Fruit fly (Drosophila melanogaster) whole organism, embryonic: ENCODE data around the gene Elo68alpha.

ENCODE experiments used
- ATbp ChIP-seq: fragments of 200-800 bp; sonication (Bioruptor generic); optimal IDR thresholded peaks from 2 replicates; lab custom pipeline; 2017; ENCODE audit warnings: missing biosample characterization, mild to moderate bottlenecking, missing genetic modification characterization, missing genetic modification reagents
- Atf3 ChIP-seq: fragments of 200-800 bp; sonication (Bioruptor generic); optimal IDR thresholded peaks from 3 replicates; lab custom pipeline; 2016; ENCODE audit warnings: missing biosample characterization, missing genetic modification characterization
- CG10274 ChIP-seq: fragments of 200-800 bp; sonication (Bioruptor generic); optimal IDR thresholded peaks from 3 replicates; lab custom pipeline; 2017; ENCODE audit warnings: missing biosample characterization, mild to moderate bottlenecking, missing genetic modification characterization
- CG12236 ChIP-seq: fragments of 200-800 bp; sonication (Bioruptor generic); optimal IDR thresholded peaks from 2 replicates; lab custom pipeline; 2016; ENCODE audit warnings: missing biosample characterization, missing genetic modification characterization
- CG14050 ChIP-seq: fragments of 200-800 bp; sonication (Bioruptor generic); IDR thresholded peaks from 3 replicates; pipeline ENCODE4 v1.3.6; 2022; ENCODE audit warnings: missing biosample characterization, missing genetic modification characterization
- CG15479 ChIP-seq: fragments of 200-800 bp; sonication (Bioruptor generic); optimal IDR thresholded peaks from 3 replicates; lab custom pipeline; 2019; ENCODE audit warnings: missing biosample characterization, mild to moderate bottlenecking, missing genetic modification characterization, moderate library complexity
- CG2199 ChIP-seq: fragments of 200-800 bp; sonication (Bioruptor generic); IDR thresholded peaks from 3 replicates; pipeline ENCODE4 v1.3.6; 2022; ENCODE audit warnings: missing biosample characterization, missing genetic modification characterization
- CG2712 ChIP-seq: fragments of 200-800 bp; optimal IDR thresholded peaks from 3 replicates; lab custom pipeline; 2019; ENCODE audit warnings: missing biosample characterization, mild to moderate bottlenecking, missing genetic modification characterization, moderate library complexity
- CG31224 ChIP-seq: fragments of 200-800 bp; sonication (Bioruptor generic); IDR thresholded peaks from 2 replicates; pipeline ENCODE4 v1.3.6; 2022; ENCODE audit warnings: missing biosample characterization, missing genetic modification characterization
- CG31365 ChIP-seq: fragments of 200-800 bp; sonication (Bioruptor generic); optimal IDR thresholded peaks from 2 replicates; lab custom pipeline; 2018; ENCODE audit warnings: missing biosample characterization, mild to moderate bottlenecking, missing genetic modification characterization
- CG7372 ChIP-seq: fragments of 200-800 bp; sonication (Bioruptor generic); IDR thresholded peaks from 2 replicates; pipeline ENCODE4 v1.3.6; 2022; ENCODE audit warnings: missing biosample characterization, missing genetic modification characterization
- CG9932 ChIP-seq: fragments of 200-800 bp; sonication (Bioruptor generic); IDR thresholded peaks from 2 replicates; pipeline ENCODE4 v1.3.6; 2022; ENCODE audit warnings: missing biosample characterization, missing genetic modification characterization
- E2f1 ChIP-seq: fragments of 200-800 bp; sonication (Bioruptor generic); IDR thresholded peaks from 2 replicates; pipeline ENCODE4 v1.3.6; 2022; ENCODE audit warnings: missing biosample characterization, missing genetic modification characterization
- Elba2 ChIP-seq: fragments of 200-800 bp; sonication (Bioruptor generic); optimal IDR thresholded peaks from 3 replicates; lab custom pipeline; 2016; ENCODE audit warnings: missing biosample characterization, missing genetic modification characterization
- Ets65A ChIP-seq: fragments of 200-800 bp; sonication (Bioruptor generic); peaks from one replicate; lab custom pipeline; 2016; ENCODE audit warnings: missing biosample characterization, missing genetic modification characterization
- Fer1 ChIP-seq: fragments of 200-800 bp; sonication (Bioruptor generic); optimal IDR thresholded peaks from 2 replicates; lab custom pipeline; 2017; ENCODE audit warnings: missing biosample characterization, mild to moderate bottlenecking, missing genetic modification characterization
- Fer3 ChIP-seq: fragments of 200-800 bp; sonication (Bioruptor generic); optimal IDR thresholded peaks from 2 replicates; lab custom pipeline; 2018; ENCODE audit warnings: missing biosample characterization, mild to moderate bottlenecking, missing genetic modification characterization, moderate library complexity
- Gsc ChIP-seq: fragments of 200-800 bp; sonication (Bioruptor generic); IDR thresholded peaks from 2 replicates; pipeline ENCODE4 v1.3.6; 2022; ENCODE audit warnings: missing biosample characterization, missing genetic modification characterization
- HmgD ChIP-seq: fragments of 200-800 bp; sonication (Bioruptor generic); optimal IDR thresholded peaks from 3 replicates; lab custom pipeline; 2016; ENCODE audit warnings: missing biosample characterization, missing genetic modification characterization
- Hsf ChIP-seq: fragments of 200-800 bp; sonication (Bioruptor generic); optimal IDR thresholded peaks from 3 replicates; lab custom pipeline; 2016; ENCODE audit warnings: missing biosample characterization, missing genetic modification characterization
- Med ChIP-seq: fragments of 200-800 bp; sonication (Bioruptor generic); peaks from one replicate; lab custom pipeline; 2016; ENCODE audit warnings: missing biosample characterization, missing genetic modification characterization, mild to moderate bottlenecking, inconsistent platforms, moderate library complexity
- Mrtf ChIP-seq: fragments of 200-800 bp; sonication (Bioruptor generic); IDR thresholded peaks from 3 replicates; pipeline ENCODE4 v1.3.6; 2022; ENCODE audit warnings: missing biosample characterization, missing genetic modification characterization
- Oaz ChIP-seq: fragments of 200-800 bp; sonication (Bioruptor generic); IDR thresholded peaks from 2 replicates; pipeline ENCODE4 v1.3.6; 2022; ENCODE audit warnings: missing biosample characterization, missing genetic modification characterization
- Opbp ChIP-seq: fragments of 200-800 bp; sonication (Bioruptor generic); IDR thresholded peaks from 3 replicates; pipeline ENCODE4 v1.3.6; 2022; ENCODE audit warnings: missing biosample characterization, missing genetic modification characterization; ENCODE audit not compliant: partially characterized antibody
- PHDP ChIP-seq: fragments of 200-800 bp; sonication (Bioruptor generic); optimal IDR thresholded peaks from 3 replicates; lab custom pipeline; 2018; ENCODE audit warnings: missing biosample characterization, mild to moderate bottlenecking, missing genetic modification characterization, moderate library complexity
- Rfx ChIP-seq: fragments of 200-800 bp; sonication (Bioruptor generic); IDR thresholded peaks from 2 replicates; pipeline ENCODE4 v1.3.6; 2022; ENCODE audit warnings: missing biosample characterization, missing genetic modification characterization
- Six4 ChIP-seq: fragments of 200-800 bp; sonication (Bioruptor generic); optimal IDR thresholded peaks from 2 replicates; lab custom pipeline; 2016; ENCODE audit warnings: missing biosample characterization, missing genetic modification characterization
- Sox102F ChIP-seq: fragments of 200-800 bp; sonication (Bioruptor generic); optimal IDR thresholded peaks from 2 replicates; lab custom pipeline; 2018; ENCODE audit warnings: missing biosample characterization, mild to moderate bottlenecking, missing genetic modification characterization, moderate library complexity
- az2 ChIP-seq: fragments of 200-800 bp; sonication (Bioruptor generic); optimal IDR thresholded peaks from 3 replicates; lab custom pipeline; 2016; ENCODE audit warnings: missing biosample characterization, missing genetic modification characterization
- chn ChIP-seq: fragments of 200-800 bp; sonication (Bioruptor generic); optimal IDR thresholded peaks from 2 replicates; lab custom pipeline; 2016; ENCODE audit warnings: missing biosample characterization, missing genetic modification characterization
- ci ChIP-seq: fragments of 200-800 bp; sonication (Bioruptor generic); IDR thresholded peaks from 3 replicates; pipeline ENCODE4 v1.3.6; 2022; ENCODE audit warnings: missing biosample characterization, missing genetic modification characterization
- da ChIP-seq: fragments of 200-800 bp; sonication (Bioruptor generic); optimal IDR thresholded peaks from 2 replicates; lab custom pipeline; 2016; ENCODE audit warnings: missing biosample characterization, missing genetic modification characterization
- dan ChIP-seq: fragments of 200-800 bp; sonication (Bioruptor generic); IDR thresholded peaks from 2 replicates; pipeline ENCODE4 v1.3.6; 2022; ENCODE audit warnings: missing biosample characterization, missing genetic modification characterization
- dysf ChIP-seq: fragments of 200-800 bp; sonication (Bioruptor generic); IDR thresholded peaks from 3 replicates; pipeline ENCODE4 v1.3.6; 2022; ENCODE audit warnings: missing biosample characterization, missing genetic modification characterization
- fd3F ChIP-seq: fragments of 200-800 bp; sonication (Bioruptor generic); optimal IDR thresholded peaks from 2 replicates; lab custom pipeline; 2018; ENCODE audit warnings: missing biosample characterization, mild to moderate bottlenecking, missing genetic modification characterization, moderate library complexity
- fd64A ChIP-seq: fragments of 200-800 bp; sonication (Bioruptor generic); optimal IDR thresholded peaks from 3 replicates; lab custom pipeline; 2018; ENCODE audit warnings: missing biosample characterization, mild to moderate bottlenecking, missing genetic modification characterization
- gem ChIP-seq: fragments of 200-800 bp; sonication (Bioruptor generic); optimal IDR thresholded peaks from 2 replicates; lab custom pipeline; 2019; ENCODE audit warnings: missing biosample characterization, mild to moderate bottlenecking, missing genetic modification characterization, moderate library complexity
- gfzf ChIP-seq: fragments of 200-800 bp; sonication (Bioruptor generic); optimal IDR thresholded peaks from 2 replicates; lab custom pipeline; 2016; ENCODE audit warnings: missing biosample characterization, mild to moderate bottlenecking, missing genetic modification characterization, moderate library complexity
- grau ChIP-seq: fragments of 200-800 bp; optimal IDR thresholded peaks from 3 replicates; lab custom pipeline; 2019; ENCODE audit warnings: missing biosample characterization, mild to moderate bottlenecking, missing genetic modification characterization, moderate library complexity
- gsb-n ChIP-seq: fragments of 200-800 bp; sonication (Bioruptor generic); optimal IDR thresholded peaks from 3 replicates; lab custom pipeline; 2018; ENCODE audit warnings: missing biosample characterization, mild to moderate bottlenecking, missing genetic modification characterization
- gt ChIP-seq: fragments of 200-800 bp; sonication (Bioruptor generic); IDR thresholded peaks from 2 replicates; pipeline ENCODE4 v1.3.6; 2022; ENCODE audit warnings: missing biosample characterization, missing genetic modification characterization
- her ChIP-seq: fragments of 200-800 bp; sonication (Bioruptor generic); optimal IDR thresholded peaks from 2 replicates; lab custom pipeline; 2016; ENCODE audit warnings: missing biosample characterization, missing genetic modification characterization
- mirr ChIP-seq: fragments of 200-800 bp; sonication (Bioruptor generic); optimal IDR thresholded peaks from 3 replicates; lab custom pipeline; 2018; ENCODE audit warnings: missing biosample characterization, mild to moderate bottlenecking, missing genetic modification characterization
- nmo ChIP-seq: fragments of 200-800 bp; sonication (Bioruptor generic); optimal IDR thresholded peaks from 2 replicates; lab custom pipeline; 2018; ENCODE audit warnings: missing biosample characterization, mild to moderate bottlenecking, missing genetic modification characterization, moderate library complexity
- pho ChIP-seq: fragments of 200-800 bp; sonication (Bioruptor generic); optimal IDR thresholded peaks from 2 replicates; lab custom pipeline; 2016; ENCODE audit warnings: missing biosample characterization, missing genetic modification characterization
- pros ChIP-seq: fragments of 200-800 bp; sonication (Bioruptor generic); optimal IDR thresholded peaks from 3 replicates; lab custom pipeline; 2019; ENCODE audit warnings: missing biosample characterization, mild to moderate bottlenecking, missing genetic modification characterization, moderate library complexity
- shn ChIP-seq: fragments of 200-800 bp; sonication (Bioruptor generic); optimal IDR thresholded peaks from 3 replicates; lab custom pipeline; 2016; ENCODE audit warnings: missing biosample characterization, missing genetic modification characterization
- ttk ChIP-seq: fragments of 200-800 bp; sonication (Bioruptor generic); IDR thresholded peaks from 2 replicates; pipeline ENCODE4 v2.1.2; 2022; ENCODE audit warnings: missing biosample characterization, missing genetic modification characterization
- vvl ChIP-seq: fragments of 200-800 bp; sonication (Bioruptor generic); IDR thresholded peaks from 2 replicates; pipeline ENCODE4 v1.3.6; 2022; ENCODE audit warnings: missing biosample characterization, missing genetic modification characterization
- wek ChIP-seq: fragments of 200-800 bp; sonication (Bioruptor generic); optimal IDR thresholded peaks from 3 replicates; lab custom pipeline; 2018; ENCODE audit warnings: missing biosample characterization, mild to moderate bottlenecking, missing genetic modification characterization, moderate library complexity

Elo68alpha gene

DNA sequence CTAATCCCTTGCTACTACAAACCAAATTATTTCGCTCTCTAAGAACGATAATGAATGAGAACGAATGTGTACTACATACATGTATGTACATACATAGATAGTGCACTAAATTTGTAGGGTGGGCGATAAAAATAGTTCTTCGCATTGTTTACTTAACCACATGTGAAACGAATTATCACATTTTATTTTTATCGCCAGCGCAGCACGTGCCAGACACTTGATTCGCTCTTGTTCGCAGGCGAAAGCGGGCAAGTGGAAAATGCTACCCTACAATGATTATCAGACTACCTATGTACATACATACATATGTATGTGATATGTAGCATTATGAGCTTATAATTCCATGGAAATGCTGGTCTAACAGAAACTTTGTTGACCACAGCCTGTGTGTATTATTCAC lies 17.0 kb downstream of the Elo68alpha start (continued):
- TF ChIP-seq CG14050 (GFP tag; lab: Robert Waterston, UW) = no peak
- peak; percentile 4 for TF ChIP-seq fd3F (GFP tag; lab: Kevin White, UChicago)
- TF ChIP-seq CG15479 (GFP tag; lab: Kevin White, UChicago) = peak; percentile 48
- TF ChIP-seq gem (tag; lab: Kevin White, UChicago) = no peak
- TF ChIP-seq grau (tag; lab: Kevin White, UChicago) = peak; percentile 0
- TF ChIP-seq gt (GFP tag; lab: Robert Waterston, UW) = no peak
- TF ChIP-seq Med (GFP tag; lab: Kevin White, UChicago) = peak; percentile 54
- TF ChIP-seq CG2199 (GFP tag; lab: Robert Waterston, UW) = 0 out of 3 replicates have a peak, but pooled peaks have one; percentile 23
- TF ChIP-seq CG7372 (GFP tag; lab: Robert Waterston, UW) = no peak
- TF ChIP-seq pros (GFP tag; lab: Kevin White, UChicago) = peak; percentile 7
- peak; percentile 12 for TF ChIP-seq ATbp (GFP tag; lab: Kevin White, UChicago)
- TF ChIP-seq gsb-n = peak; percentile 20
- TF ChIP-seq da (GFP tag; lab: Kevin White, UChicago) = no peak
- peak; percentile 43 for TF ChIP-seq Fer1 (GFP tag; lab: Kevin White, UChicago)
- TF ChIP-seq wek (GFP tag; lab: Kevin White, UChicago) = peak; percentile 28
- TF ChIP-seq shn = no peak
- no peak for TF ChIP-seq Rfx (GFP tag; lab: Robert Waterston, UW)
- TF ChIP-seq fd64A (GFP tag; lab: Kevin White, UChicago) = peak; percentile 42
- no peak for TF ChIP-seq pho (GFP tag; lab: Kevin White, UChicago)

dm6 chr3L:11084557-11085231 lies 18.1 kb downstream of the Elo68alpha start:
- TF ChIP-seq nmo (GFP tag; lab: Kevin White, UChicago) = peak; percentile 98
- TF ChIP-seq dan (GFP tag; lab: Robert Waterston, UW) = peak; percentile 87
- TF ChIP-seq chn = peak; percentile 97
- peak; percentile 99 for TF ChIP-seq ci (GFP tag; lab: Robert Waterston, UW)
- peak; percentile 82 for TF ChIP-seq HmgD
- TF ChIP-seq CG10274 = peak; percentile 73
- peak; percentile 74 for TF ChIP-seq Gsc (GFP tag; lab: Robert Waterston, UW)
- peak; percentile 98 for TF ChIP-seq Ets65A (GFP tag; lab: Kevin White, UChicago)
- peak; percentile 19 for TF ChIP-seq gfzf (GFP tag; lab: Kevin White, UChicago)
- peak; percentile 76 for TF ChIP-seq CG31365 (tag; lab: Kevin White, UChicago)
- no peak for TF ChIP-seq Opbp
- peak; percentile 97 for TF ChIP-seq Atf3 (GFP tag; lab: Kevin White, UChicago)
- peak; percentile 98 for TF ChIP-seq CG12236 (GFP tag; lab: Kevin White, UChicago)
- TF ChIP-seq Elba2 = peak; percentile 82
- TF ChIP-seq CG31224 (GFP tag; lab: Robert Waterston, UW) = peak; percentile 80
- peak; percentile 87 for TF ChIP-seq Oaz (GFP tag; lab: Robert Waterston, UW)
- peak; percentile 99 for TF ChIP-seq vvl (GFP tag; lab: Robert Waterston, UW)
- TF ChIP-seq CG9932 (GFP tag; lab: Robert Waterston, UW) = peak; percentile 80
- peak; percentile 98 for TF ChIP-seq CG2712 (tag; lab: Kevin White, UChicago)
- TF ChIP-seq PHDP = peak; percentile 97
- peak; percentile 97 for TF ChIP-seq ttk (GFP tag; lab: Robert Waterston, UW)
- peak; percentile 97 for TF ChIP-seq Hsf (GFP tag; lab: Kevin White, UChicago)
- peak; percentile 91 for TF ChIP-seq Fer3 (tag; lab: Kevin White, UChicago)
- peak; percentile 90 for TF ChIP-seq her (GFP tag; lab: Kevin White, UChicago)
- TF ChIP-seq Mrtf (GFP tag; lab: Robert Waterston, UW) = peak; percentile 93
- peak; percentile 93 for TF ChIP-seq E2f1 (GFP tag; lab: Robert Waterston, UW)
- TF ChIP-seq dysf (GFP tag; lab: Robert Waterston, UW) = peak; percentile 97
- peak; percentile 98 for TF ChIP-seq az2
- peak; percentile 78 for TF ChIP-seq wek (GFP tag; lab: Kevin White, UChicago)
- TF ChIP-seq Six4 = peak; percentile 96
- TF ChIP-seq mirr (GFP tag; lab: Kevin White, UChicago) = no peak
- TF ChIP-seq Sox102F (GFP tag; lab: Kevin White, UChicago) = peak; percentile 99
